Worm (Caenorhabditis elegans): Measurements from ENCODE around the gene pdf-2.

DNA sequence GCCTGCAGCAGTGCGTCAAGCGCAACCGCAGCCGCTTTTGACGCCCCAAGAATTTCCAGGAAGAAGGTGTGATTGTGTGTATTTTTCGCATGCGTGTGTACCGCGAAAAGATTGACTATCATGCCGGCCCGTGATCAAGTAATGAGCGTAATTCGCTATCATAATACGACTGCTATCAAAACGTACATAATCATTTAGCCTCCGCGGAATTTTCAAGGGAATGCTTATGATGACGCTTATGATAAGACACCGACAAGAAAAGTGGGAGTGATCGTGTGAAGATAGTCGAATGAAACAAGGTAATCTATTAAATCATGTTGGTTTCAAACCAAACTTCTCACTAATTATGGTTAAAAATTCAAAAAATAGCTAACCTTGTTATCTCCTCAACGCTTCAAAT lies 5.3 kb upstream of the pdf-2 start:
- TF ChIP-seq unc-62 (GFP tag; optimal IDR thresholded peaks at IDR 0.05) (no peak), skn-1 (tag; optimal IDR thresholded peaks at IDR 0.05) (no peak), nhr-77 (tag; optimal IDR thresholded peaks at IDR 0.05) (no peak), zag-1 (tag; optimal IDR thresholded peaks at IDR 0.05) (no peak), nhr-237 (tag; optimal IDR thresholded peaks at IDR 0.05) (no peak), snpc-4 (tag; optimal IDR thresholded peaks at IDR 0.05) (no peak), unc-39 (tag; optimal IDR thresholded peaks at IDR 0.05) (no peak), blmp-1 (tag; optimal IDR thresholded peaks at IDR 0.05; ENCODE audit: insufficient read depth) (no peak), elt-3 (tag; optimal IDR thresholded peaks at IDR 0.05) (no peak), ZK546.5 (tag; optimal IDR thresholded peaks at IDR 0.05) (no peak), nhr-11 (tag; optimal IDR thresholded peaks at IDR 0.05) (no peak), ama-1 (optimal IDR thresholded peaks at IDR 0.05) (no peak), nhr-12 (tag; optimal IDR thresholded peaks at IDR 0.05) (no peak)
